Worm (Caenorhabditis elegans): ENCODE data around the gene osm-7.

ce11 chrIII:13615530-13615929 is 39.5 kb downstream of the osm-7 start:
- 0 out of 2 replicates have a peak, but pooled peaks have one; percentile 10 for TF ChIP-seq flt-1 (GFP tag; IDR thresholded peaks at IDR 0.05)
- TF ChIP-seq ref-1 (GFP tag; conservative IDR thresholded peaks at IDR 0.05), result no peak
- no peak for TF ChIP-seq T22C8.4 (GFP tag; IDR thresholded peaks at IDR 0.05)
- TF ChIP-seq ztf-23 (GFP tag; IDR thresholded peaks at IDR 0.05), result no peak

Data from whole organism, midembryonic.